Worm (Caenorhabditis elegans): ENCODE data around the gene coq-3.

Gene coq-3

ce11 chrIV:14760845-14761244 lies 35.3 kb downstream of the coq-3 start, which contains the start of gene ptp-5.2:
Gene ptp-5.2 (minus strand): TSS chrIV:14760945.
- TF ChIP-seq ceh-16 (tag; optimal IDR thresholded peaks at IDR 0.05) (no peak), alr-1 (tag; optimal IDR thresholded peaks at IDR 0.05) (no peak), crh-2 (tag; optimal IDR thresholded peaks at IDR 0.05) (no peak), unc-55 (GFP tag; optimal IDR thresholded peaks at IDR 0.05) (no peak), mab-5 (tag; optimal IDR thresholded peaks at IDR 0.05) (no peak), peb-1 (tag; optimal IDR thresholded peaks at IDR 0.05) (no peak), egl-27 (tag; optimal IDR thresholded peaks at IDR 0.05) (no peak), nhr-25 (tag; optimal IDR thresholded peaks at IDR 0.05) (no peak), F13H6.1 (tag; optimal IDR thresholded peaks at IDR 0.05) (no peak), sem-4 (tag; optimal IDR thresholded peaks at IDR 0.05) (no peak), ztf-4 (tag; optimal IDR thresholded peaks at IDR 0.05) (no peak), nhr-77 (tag; optimal IDR thresholded peaks at IDR 0.05) (no peak), lsy-2 (tag; optimal IDR thresholded peaks at IDR 0.05) (no peak), sma-9 (GFP tag; optimal IDR thresholded peaks at IDR 0.05) (no peak), sma-9 (tag; optimal IDR thresholded peaks at IDR 0.05) (no peak), unc-62 (GFP tag; optimal IDR thresholded peaks at IDR 0.05) (no peak)

ce11 chrIV:14759662-14760061 lies 36.5 kb downstream of the coq-3 start:
- TF ChIP-seq ceh-82 (tag; optimal IDR thresholded peaks at IDR 0.05): no peak
- no peak for TF ChIP-seq nhr-129 (tag; optimal IDR thresholded peaks at IDR 0.05)
- no peak for TF ChIP-seq ztf-1 (GFP tag; conservative IDR thresholded peaks at IDR 0.05)
- no peak for TF ChIP-seq nhr-10 (tag; optimal IDR thresholded peaks at IDR 0.05)
- TF ChIP-seq sma-3 (GFP tag; optimal IDR thresholded peaks at IDR 0.05): no peak
- TF ChIP-seq ama-1 (optimal IDR thresholded peaks at IDR 0.05): no peak
- no peak for TF ChIP-seq nhr-21 (tag; optimal IDR thresholded peaks at IDR 0.05)
- TF ChIP-seq ztf-4 (tag; optimal IDR thresholded peaks at IDR 0.05): no peak
- no peak for TF ChIP-seq nhr-23 (tag; optimal IDR thresholded peaks at IDR 0.05)
- TF ChIP-seq sma-9 (GFP tag; optimal IDR thresholded peaks at IDR 0.05): no peak
- no peak for TF ChIP-seq sma-9 (tag; optimal IDR thresholded peaks at IDR 0.05)
- TF ChIP-seq ZK546.5 (tag; optimal IDR thresholded peaks at IDR 0.05): no peak
- TF ChIP-seq lsy-2 (tag; optimal IDR thresholded peaks at IDR 0.05): no peak
- no peak for TF ChIP-seq elt-1 (tag; optimal IDR thresholded peaks at IDR 0.05)

- TF ChIP-seq nhr-10 (tag; optimal IDR thresholded peaks at IDR 0.05) (no peak), nhr-6 (tag; optimal IDR thresholded peaks at IDR 0.05) (no peak), Y55F3AM.14 (GFP tag; optimal IDR thresholded peaks at IDR 0.05) (no peak), elt-1 (tag; optimal IDR thresholded peaks at IDR 0.05) (no peak), sma-3 (GFP tag; optimal IDR thresholded peaks at IDR 0.05) (no peak), R02D3.7 (tag; optimal IDR thresholded peaks at IDR 0.05) (no peak)
These were observed 38.3 kb downstream of the coq-3 start for ce11 chrIV:14757786-14758185.

ce11 chrIV:14754912-14755311 lies 41.2 kb downstream of the coq-3 start, which contains the start of gene Y57G11C.499:
Gene Y57G11C.499 (minus strand): TSS chrIV:14754934.
- no peak for TF ChIP-seq sma-9 (GFP tag; optimal IDR thresholded peaks at IDR 0.05)
- TF ChIP-seq sma-9 (tag; optimal IDR thresholded peaks at IDR 0.05): no peak
- no peak for TF ChIP-seq ceh-16 (tag; optimal IDR thresholded peaks at IDR 0.05)
- TF ChIP-seq lin-13 (GFP tag; optimal IDR thresholded peaks at IDR 0.05): no peak
- TF ChIP-seq mdl-1 (tag; optimal IDR thresholded peaks at IDR 0.05): no peak
- TF ChIP-seq ztf-1 (GFP tag; conservative IDR thresholded peaks at IDR 0.05): no peak
- no peak for TF ChIP-seq crh-2 (tag; optimal IDR thresholded peaks at IDR 0.05)
- TF ChIP-seq dmd-4 (tag; optimal IDR thresholded peaks at IDR 0.05): no peak
- no peak for TF ChIP-seq egl-27 (tag; optimal IDR thresholded peaks at IDR 0.05)
- TF ChIP-seq ama-1 (optimal IDR thresholded peaks at IDR 0.05): no peak
- no peak for TF ChIP-seq unc-55 (GFP tag; optimal IDR thresholded peaks at IDR 0.05)
- no peak for TF ChIP-seq nhr-129 (tag; optimal IDR thresholded peaks at IDR 0.05)
- no peak for TF ChIP-seq Y55F3AM.14 (GFP tag; optimal IDR thresholded peaks at IDR 0.05)
- no peak for TF ChIP-seq ztf-11 (tag; optimal IDR thresholded peaks at IDR 0.05)
- no peak for TF ChIP-seq peb-1 (tag; optimal IDR thresholded peaks at IDR 0.05)
- no peak for TF ChIP-seq mbf-1 (tag; optimal IDR thresholded peaks at IDR 0.05)
- TF ChIP-seq blmp-1 (tag; optimal IDR thresholded peaks at IDR 0.05; ENCODE audit: insufficient read depth): no peak

Measured in whole organism, L2 larva.